Worm (Caenorhabditis elegans) whole organism, L3 larva: ENCODE data around the gene smc-4.

Source experiments
- R02D3.7 ChIP-seq: fragments of 150-350 bp; optimal IDR thresholded peaks from 2 replicates; lab custom pipeline; 2014; ENCODE audit warnings: missing biosample characterization, missing genetic modification characterization
- ZK546.5 ChIP-seq: sonication (generic microtip); optimal IDR thresholded peaks from 2 replicates; lab custom pipeline; 2017; ENCODE audit warnings: missing biosample characterization, missing genetic modification characterization
- aly-2 ChIP-seq: fragments of 150-350 bp; optimal IDR thresholded peaks from 2 replicates; lab custom pipeline; 2014; ENCODE audit warnings: missing biosample characterization, missing genetic modification characterization
- ceh-16 ChIP-seq: sonication (generic microtip); optimal IDR thresholded peaks from 2 replicates; lab custom pipeline; 2017; ENCODE audit warnings: missing biosample characterization, missing genetic modification characterization
- ceh-28 ChIP-seq: fragments of 150-350 bp; optimal IDR thresholded peaks from 2 replicates; lab custom pipeline; 2014; ENCODE audit warnings: missing biosample characterization, missing genetic modification reagents, missing genetic modification characterization
- ceh-82 ChIP-seq: fragments of 150-350 bp; optimal IDR thresholded peaks from 2 replicates; lab custom pipeline; 2014; ENCODE audit warnings: missing biosample characterization, missing genetic modification characterization
- ceh-9 ChIP-seq: sonication (generic microtip); optimal IDR thresholded peaks from 2 replicates; lab custom pipeline; 2018; ENCODE audit warnings: missing biosample characterization, missing genetic modification characterization
- egl-27 ChIP-seq: sonication (generic microtip); optimal IDR thresholded peaks from 4 replicates; lab custom pipeline; 2017; ENCODE audit warnings: missing biosample characterization, missing genetic modification reagents, missing genetic modification characterization
- egl-5 ChIP-seq: fragments of 150-350 bp; optimal IDR thresholded peaks from 2 replicates; lab custom pipeline; 2017; ENCODE audit warnings: missing biosample characterization, missing genetic modification reagents, missing genetic modification characterization, inconsistent platforms
- elt-1 ChIP-seq: fragments of 150-350 bp; optimal IDR thresholded peaks from 2 replicates; lab custom pipeline; 2014; ENCODE audit warnings: missing biosample characterization, missing genetic modification characterization
- elt-2 ChIP-seq: sonication (generic microtip); optimal IDR thresholded peaks from 2 replicates; lab custom pipeline; 2016; ENCODE audit warnings: missing genetic modification reagents, mild to moderate bottlenecking, missing genetic modification characterization, missing compliant biosample characterization
- fkh-2 ChIP-seq: fragments of 150-350 bp; optimal IDR thresholded peaks from 2 replicates; lab custom pipeline; 2014; ENCODE audit warnings: missing biosample characterization, missing genetic modification reagents, missing genetic modification characterization
- fos-1 ChIP-seq: fragments of 150-350 bp; optimal IDR thresholded peaks from 2 replicates; lab custom pipeline; 2014; ENCODE audit warnings: missing biosample characterization, missing genetic modification characterization
- hmg-11 ChIP-seq: sonication (generic microtip); optimal IDR thresholded peaks from 2 replicates; lab custom pipeline; 2016; ENCODE audit warnings: missing genetic modification characterization, missing compliant biosample characterization
- jun-1 ChIP-seq: fragments of 150-350 bp; optimal IDR thresholded peaks from 2 replicates; lab custom pipeline; 2014; ENCODE audit warnings: missing biosample characterization, missing genetic modification reagents, missing genetic modification characterization
- mdl-1 ChIP-seq: fragments of 150-350 bp; optimal IDR thresholded peaks from 2 replicates; lab custom pipeline; 2014; ENCODE audit warnings: missing biosample characterization, missing genetic modification characterization
- mml-1 ChIP-seq: fragments of 150-350 bp; sonication (generic microtip); optimal IDR thresholded peaks from 3 replicates; lab custom pipeline; 2014; ENCODE audit warnings: missing biosample characterization, missing genetic modification characterization
- nfya-1 ChIP-seq: sonication (generic microtip); optimal IDR thresholded peaks from 2 replicates; lab custom pipeline; 2017; ENCODE audit warnings: missing genetic modification characterization, mild to moderate bottlenecking, missing compliant biosample characterization, antibody characterized with exemption, moderate library complexity; ENCODE audit not compliant: insufficient read depth
- nhr-11 ChIP-seq: fragments of 150-350 bp; optimal IDR thresholded peaks from 2 replicates; lab custom pipeline; 2014; ENCODE audit warnings: missing biosample characterization, missing genetic modification characterization
- nhr-23 ChIP-seq: fragments of 150-350 bp; optimal IDR thresholded peaks from 2 replicates; lab custom pipeline; 2014; ENCODE audit warnings: missing biosample characterization, missing genetic modification reagents, missing genetic modification characterization
- nhr-237 ChIP-seq: fragments of 150-350 bp; optimal IDR thresholded peaks from 2 replicates; lab custom pipeline; 2014; ENCODE audit warnings: missing biosample characterization, missing genetic modification characterization
- nhr-25 ChIP-seq: sonication (generic microtip); optimal IDR thresholded peaks from 2 replicates; lab custom pipeline; 2017; ENCODE audit warnings: missing biosample characterization, missing genetic modification characterization
- nhr-28 ChIP-seq: fragments of 150-350 bp; optimal IDR thresholded peaks from 2 replicates; lab custom pipeline; 2014; ENCODE audit warnings: missing biosample characterization, missing genetic modification characterization
- nhr-43 ChIP-seq: sonication (generic microtip); optimal IDR thresholded peaks from 2 replicates; lab custom pipeline; 2016; ENCODE audit warnings: mild to moderate bottlenecking, missing genetic modification characterization, missing compliant biosample characterization; ENCODE audit not compliant: poor library complexity, severe bottlenecking
- nhr-67 ChIP-seq: fragments of 150-350 bp; optimal IDR thresholded peaks from 2 replicates; lab custom pipeline; 2014; ENCODE audit warnings: missing biosample characterization, missing genetic modification characterization
- pha-4 ChIP-seq: fragments of 150-350 bp; optimal IDR thresholded peaks from 2 replicates; lab custom pipeline; 2014; ENCODE audit warnings: missing biosample characterization, missing genetic modification reagents, missing genetic modification characterization
- sea-2 ChIP-seq: fragments of 150-350 bp; sonication (generic microtip); optimal IDR thresholded peaks from 4 replicates; lab custom pipeline; 2014; ENCODE audit warnings: missing biosample characterization, missing genetic modification reagents, missing genetic modification characterization
- skn-1 ChIP-seq: fragments of 150-350 bp; optimal IDR thresholded peaks from 2 replicates; lab custom pipeline; 2014; ENCODE audit warnings: missing biosample characterization, missing genetic modification characterization
- snpc-4 ChIP-seq: fragments of 150-350 bp; optimal IDR thresholded peaks from 2 replicates; lab custom pipeline; 2014; ENCODE audit warnings: missing biosample characterization, missing genetic modification characterization
- tbx-2 ChIP-seq: sonication (generic microtip); optimal IDR thresholded peaks from 2 replicates; lab custom pipeline; 2016; ENCODE audit warnings: mild to moderate bottlenecking, missing genetic modification characterization, missing compliant biosample characterization
- unc-39 ChIP-seq: sonication (generic microtip); optimal IDR thresholded peaks from 4 replicates; lab custom pipeline; 2017; ENCODE audit warnings: missing biosample characterization, missing genetic modification characterization
- unc-62 ChIP-seq: fragments of 150-350 bp; sonication (generic microtip); optimal IDR thresholded peaks from 4 replicates; lab custom pipeline; 2014; ENCODE audit warnings: missing biosample characterization, missing genetic modification reagents, missing genetic modification characterization
- ztf-11 ChIP-seq: fragments of 150-350 bp; optimal IDR thresholded peaks from 2 replicates; lab custom pipeline; 2014; ENCODE audit warnings: missing biosample characterization, missing genetic modification characterization
- ztf-4 ChIP-seq: fragments of 150-350 bp; optimal IDR thresholded peaks from 2 replicates; lab custom pipeline; 2014; ENCODE audit warnings: missing biosample characterization, missing genetic modification characterization

Gene smc-4

ce11 chrIII:4581495-4581894, 5.8 kb upstream of the smc-4 start, which contains the start of gene F35G12.12:
TSS of gene F35G12.12 (plus strand) at chrIII:4581795.
- TF ChIP-seq egl-5 (tag; lab: Kevin White, UChicago) = no peak
- TF ChIP-seq nfya-1 = no peak
- TF ChIP-seq ZK546.5 (tag; lab: Kevin White, UChicago) = no peak
- TF ChIP-seq fos-1 (tag; lab: Kevin White, UChicago) = no peak
- TF ChIP-seq nhr-67 (tag; lab: Kevin White, UChicago) = no peak
- no peak for TF ChIP-seq aly-2
- TF ChIP-seq R02D3.7 = no peak
- TF ChIP-seq sea-2 (GFP tag; lab: Kevin White, UChicago) = no peak
- TF ChIP-seq elt-2 (tag; lab: Kevin White, UChicago) = no peak
- TF ChIP-seq nhr-43 (tag; lab: Kevin White, UChicago) = no peak
- TF ChIP-seq unc-39 (tag; lab: Kevin White, UChicago) = no peak
- no peak for TF ChIP-seq jun-1 (tag; lab: Kevin White, UChicago)
- TF ChIP-seq ceh-82 = no peak
- no peak for TF ChIP-seq snpc-4 (tag; lab: Kevin White, UChicago)
- TF ChIP-seq hmg-11 (tag; lab: Kevin White, UChicago) = no peak
- TF ChIP-seq ztf-11 = no peak
- TF ChIP-seq unc-62 (GFP tag; lab: Kevin White, UChicago) = no peak
- TF ChIP-seq nhr-25 = no peak

DNA sequence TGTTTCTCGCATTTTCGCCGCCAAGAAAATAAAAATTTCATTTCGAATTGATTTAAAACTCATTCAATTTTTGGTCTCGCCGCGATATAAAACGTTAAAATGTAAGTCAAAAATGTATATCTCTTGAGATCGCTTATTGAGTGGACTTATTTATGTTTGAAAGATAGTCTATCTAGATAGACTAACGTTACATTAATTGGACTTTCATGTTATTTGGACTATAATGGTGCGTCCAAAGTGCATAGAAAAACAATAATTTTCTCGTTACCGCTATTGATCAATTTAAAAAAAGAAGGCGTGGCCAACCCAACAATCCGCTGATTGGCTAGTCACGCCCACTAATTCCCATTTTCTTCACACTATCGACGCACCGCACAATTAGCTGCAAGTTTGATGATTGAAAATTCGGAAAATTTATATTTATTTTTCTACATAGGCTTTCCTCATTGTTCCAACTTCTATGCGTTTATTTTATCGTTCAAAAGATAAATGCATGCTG, 3.2 kb upstream of the smc-4 start, which contains the start of gene F35G12.5:
Gene F35G12.5 (plus strand): TSS at position 51 of the 499 bp plus-strand sequence.
- no peak for TF ChIP-seq nhr-11
- no peak for TF ChIP-seq mml-1 (tag; lab: Kevin White, UChicago)
- no peak for TF ChIP-seq R02D3.7
- peak; percentile 97 for TF ChIP-seq nfya-1
- TF ChIP-seq nhr-28 = no peak
- TF ChIP-seq, all 47 proteins: peak for 1

DNA sequence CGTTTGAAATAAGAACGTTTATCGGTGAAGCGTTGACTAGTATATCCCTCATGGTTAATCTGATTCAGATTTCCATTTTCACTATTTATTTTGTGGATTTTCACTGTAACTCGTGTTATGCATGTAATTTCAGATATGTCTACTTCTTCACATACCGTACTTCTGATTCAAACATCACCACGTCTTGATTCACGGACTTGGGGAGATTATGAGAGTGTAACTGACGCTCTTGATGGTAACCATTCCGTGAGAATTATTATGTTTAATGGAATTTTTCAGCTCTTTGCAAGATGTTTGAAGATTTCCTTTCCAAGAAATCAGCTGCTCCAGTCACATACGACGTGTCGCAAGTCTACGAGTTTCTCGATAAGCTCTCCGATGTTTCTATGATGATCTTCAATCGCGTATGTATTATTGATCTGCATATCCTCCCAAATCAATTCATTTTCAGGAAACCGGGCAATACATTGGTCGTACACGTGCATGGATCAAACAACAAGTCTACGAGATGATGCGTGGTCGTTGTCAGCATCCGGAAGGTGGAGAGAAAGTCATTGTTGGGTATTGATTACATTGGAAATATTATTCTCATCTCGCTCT, 5.9 kb downstream of the smc-4 start, which contains the start of gene erh-2:
Gene erh-2 (plus strand): TSS at position 134 of the 600 bp plus-strand sequence.
- no peak for TF ChIP-seq nhr-67 (tag; lab: Kevin White, UChicago)
- no peak for TF ChIP-seq nhr-23 (tag; lab: Kevin White, UChicago)
- no peak for TF ChIP-seq fkh-2 (tag; lab: Kevin White, UChicago)
- no peak for TF ChIP-seq skn-1
- TF ChIP-seq tbx-2 = no peak
- TF ChIP-seq pha-4 = no peak
- TF ChIP-seq fos-1 (tag; lab: Kevin White, UChicago) = no peak
- TF ChIP-seq egl-27 = no peak
- no peak for TF ChIP-seq ztf-4 (tag; lab: Kevin White, UChicago)
- no peak for TF ChIP-seq ceh-9 (tag; lab: Kevin White, UChicago)
- no peak for TF ChIP-seq sea-2 (GFP tag; lab: Kevin White, UChicago)

ce11 chrIII:4594324-4594723, 7.0 kb downstream of the smc-4 start, which contains the start of gene apc-11:
TSS of gene apc-11 (minus strand) at chrIII:4594424.
- TF ChIP-seq skn-1 (no peak), nhr-237 (no peak), mml-1 (tag; lab: Kevin White, UChicago) (no peak), ceh-28 (no peak), unc-39 (tag; lab: Kevin White, UChicago) (no peak), jun-1 (tag; lab: Kevin White, UChicago) (no peak), elt-1 (tag; lab: Kevin White, UChicago) (no peak), mdl-1 (tag; lab: Kevin White, UChicago) (no peak), ceh-16 (tag; lab: Kevin White, UChicago) (no peak), nfya-1 (no peak), pha-4 (no peak), nhr-25 (no peak)
